Fruit fly (Drosophila melanogaster): ENCODE results near the gene mtd.
A peak's percentile ranks its signal among the peaks of the same experiment; 100 is the strongest.

Gene mtd

dm6 chr3R:5232197-5232607, 118.0 kb downstream of the mtd start, which contains the start of the genes Kat60 and Mms19 (continued):
- TF ChIP-seq insv (GFP tag; optimal IDR thresholded peaks at IDR 0.05): peak in 1 of 2 experiments; percentile 32
- peak; percentile 16 for TF ChIP-seq Mes4 (GFP tag; optimal IDR thresholded peaks at IDR 0.05)
- peak; percentile 35 for TF ChIP-seq CG30431 (GFP tag; optimal IDR thresholded peaks at IDR 0.05)
- TF ChIP-seq CG5953 (GFP tag; IDR thresholded peaks at IDR 0.05): no peak
- TF ChIP-seq Dfd (GFP tag; optimal IDR thresholded peaks at IDR 0.05): no peak
- peak; percentile 38 for TF ChIP-seq CG8089 (GFP tag; optimal IDR thresholded peaks at IDR 0.05)
- TF ChIP-seq CoRest (tag; optimal IDR thresholded peaks at IDR 0.05): peak; percentile 75
- TF ChIP-seq CG17912 (GFP tag; optimal IDR thresholded peaks at IDR 0.05): no peak
- TF ChIP-seq CG13123 (GFP tag; optimal IDR thresholded peaks at IDR 0.05): peak; percentile 29
- TF ChIP-seq bcd (GFP tag; optimal IDR thresholded peaks at IDR 0.05): peak; percentile 69
- peak; percentile 73 for TF ChIP-seq CG8290 (GFP tag; optimal IDR thresholded peaks at IDR 0.05)
- no peak for TF ChIP-seq CG8290 (tag; optimal IDR thresholded peaks at IDR 0.05)
- TF ChIP-seq CG10959 (GFP tag; IDR thresholded peaks at IDR 0.05): no peak
- peak; percentile 46 for TF ChIP-seq slou (GFP tag; optimal IDR thresholded peaks at IDR 0.05)
- no peak for TF ChIP-seq CG7987 (GFP tag; optimal IDR thresholded peaks at IDR 0.05)
- TF ChIP-seq Xbp1 (GFP tag; optimal IDR thresholded peaks at IDR 0.05): peak; percentile 74
- TF ChIP-seq CG42726 (GFP tag; IDR thresholded peaks at IDR 0.05; ENCODE audit: partially characterized antibody): peak; percentile 97
- no peak for TF ChIP-seq CG18619 (GFP tag; optimal IDR thresholded peaks at IDR 0.05)
- TF ChIP-seq Nf-YB (GFP tag; optimal IDR thresholded peaks at IDR 0.05): no peak
- peak; percentile 44 for TF ChIP-seq CG31388 (GFP tag; optimal IDR thresholded peaks at IDR 0.05)
- peak; percentile 61 for TF ChIP-seq CG13424 (tag; optimal IDR thresholded peaks at IDR 0.05)
- TF ChIP-seq sna (GFP tag; IDR thresholded peaks at IDR 0.05; ENCODE audit: partially characterized antibody): peak; percentile 90
- TF ChIP-seq CG11093 (GFP tag; IDR thresholded peaks at IDR 0.05): peak; percentile 52; the same call in 1 of the 3 replicates
- peak; percentile 98 for TF ChIP-seq Ets65A (GFP tag)
- TF ChIP-seq Myb (GFP tag; optimal IDR thresholded peaks at IDR 0.05): peak; percentile 75
- TF ChIP-seq Sox102F (GFP tag; optimal IDR thresholded peaks at IDR 0.05): no peak
- TF ChIP-seq twi (tag; optimal IDR thresholded peaks at IDR 0.05): no peak
- peak; percentile 89 for TF ChIP-seq hkb (optimal IDR thresholded peaks at IDR 0.05)
- TF ChIP-seq hkb (GFP tag; IDR thresholded peaks at IDR 0.05): peak; percentile 55; the same call in 1 of the 2 replicates
- peak; percentile 45 for TF ChIP-seq CG17802 (tag; optimal IDR thresholded peaks at IDR 0.05)
- peak; percentile 46; the same call in 1 of the 2 replicates for TF ChIP-seq CG32767 (GFP tag; IDR thresholded peaks at IDR 0.05)
- TF ChIP-seq dati (GFP tag; IDR thresholded peaks at IDR 0.05): no peak
- peak; percentile 52; the same call in 1 of the 2 replicates for TF ChIP-seq CG8765 (GFP tag; IDR thresholded peaks at IDR 0.05)
- TF ChIP-seq CG17568 (GFP tag; optimal IDR thresholded peaks at IDR 0.05): no peak
- TF ChIP-seq CG10543 (GFP tag; optimal IDR thresholded peaks at IDR 0.05): peak; percentile 50
- peak in 1 of 3 experiments; percentile 68 for TF ChIP-seq Stat92E (GFP tag; optimal IDR thresholded peaks at IDR 0.05)
- TF ChIP-seq pan (optimal IDR thresholded peaks at IDR 0.05): no peak
- peak in 1 of 2 experiments; percentile 69 for TF ChIP-seq pan (GFP tag; optimal IDR thresholded peaks at IDR 0.05 in 1 of 2, IDR thresholded peaks at IDR 0.05 in 1 of 2)
- peak; percentile 85 for TF ChIP-seq CG12659 (GFP tag; optimal IDR thresholded peaks at IDR 0.05)
- peak; percentile 55 for TF ChIP-seq CG9797 (GFP tag; optimal IDR thresholded peaks at IDR 0.05)
- peak; percentile 44 for TF ChIP-seq HHEX (GFP tag; optimal IDR thresholded peaks at IDR 0.05)
- peak; percentile 80 for TF ChIP-seq mld (GFP tag; IDR thresholded peaks at IDR 0.05; ENCODE audit: partially characterized antibody)
- TF ChIP-seq D19A (tag; optimal IDR thresholded peaks at IDR 0.05): no peak
- peak; percentile 94 for TF ChIP-seq sens (GFP tag)
- TF ChIP-seq Mad (GFP tag; optimal IDR thresholded peaks at IDR 0.05): peak; percentile 73
- no peak for TF ChIP-seq Doc2 (GFP tag; IDR thresholded peaks at IDR 0.05)
- TF ChIP-seq NfI (GFP tag; optimal IDR thresholded peaks at IDR 0.05): peak; percentile 40
- no peak for TF ChIP-seq yki (optimal IDR thresholded peaks at IDR 0.05)
- peak; percentile 76 for TF ChIP-seq ssp (GFP tag; IDR thresholded peaks at IDR 0.05)
- no peak for TF ChIP-seq CG6654 (GFP tag; optimal IDR thresholded peaks at IDR 0.05)
- TF ChIP-seq lola (GFP tag; optimal IDR thresholded peaks at IDR 0.05): peak in 1 of 3 experiments; percentile 61

Data from whole organism, embryonic.